Fruit fly (Drosophila melanogaster) whole organism, embryonic: Measurements from ENCODE around the gene cmb.

Experiments
- Bteb2 ChIP-seq: fragments of 200-800 bp; sonication (Bioruptor generic); optimal IDR thresholded peaks from 2 replicates; lab custom pipeline; 2016; ENCODE audit warnings: missing biosample characterization, missing genetic modification characterization
- CG10543 ChIP-seq: fragments of 200-800 bp; sonication (Bioruptor generic); optimal IDR thresholded peaks from 3 replicates; lab custom pipeline; 2017; ENCODE audit warnings: missing biosample characterization, mild to moderate bottlenecking, missing genetic modification characterization, moderate library complexity
- CG11504 ChIP-seq: fragments of 200-800 bp; sonication (Bioruptor generic); optimal IDR thresholded peaks from 3 replicates; lab custom pipeline; 2019; ENCODE audit warnings: missing biosample characterization, mild to moderate bottlenecking, missing genetic modification characterization, moderate library complexity
- CG11695 ChIP-seq: fragments of 200-800 bp; sonication (Bioruptor generic); IDR thresholded peaks from 3 replicates; pipeline ENCODE4 v1.3.6; 2022; ENCODE audit warnings: missing biosample characterization, missing genetic modification characterization
- CG12236 ChIP-seq: fragments of 200-800 bp; sonication (Bioruptor generic); optimal IDR thresholded peaks from 2 replicates; lab custom pipeline; 2016; ENCODE audit warnings: missing biosample characterization, missing genetic modification characterization
- CG12299 ChIP-seq: fragments of 200-800 bp; sonication (Bioruptor generic); optimal IDR thresholded peaks from 2 replicates; lab custom pipeline; 2018; ENCODE audit warnings: missing biosample characterization, mild to moderate bottlenecking, missing genetic modification characterization
- CG12391 ChIP-seq: fragments of 200-800 bp; sonication (Bioruptor generic); optimal IDR thresholded peaks from 3 replicates; lab custom pipeline; 2018; ENCODE audit warnings: missing biosample characterization, mild to moderate bottlenecking, missing genetic modification characterization, moderate library complexity
- CG12744 ChIP-seq: fragments of 200-800 bp; sonication (Bioruptor generic); optimal IDR thresholded peaks from 2 replicates; lab custom pipeline; 2016; ENCODE audit warnings: missing biosample characterization, missing genetic modification characterization
- CG13424 ChIP-seq: fragments of 200-800 bp; sonication (Bioruptor generic); optimal IDR thresholded peaks from 2 replicates; lab custom pipeline; 2019; ENCODE audit warnings: missing biosample characterization, mild to moderate bottlenecking, missing genetic modification characterization, moderate library complexity
- CG14667 ChIP-seq: fragments of 200-800 bp; sonication (Bioruptor generic); IDR thresholded peaks from 2 replicates; pipeline ENCODE4 v1.3.6; 2022; ENCODE audit warnings: missing biosample characterization, missing genetic modification characterization
- CG1529 ChIP-seq: fragments of 200-800 bp; sonication (Bioruptor generic); optimal IDR thresholded peaks from 3 replicates; lab custom pipeline; 2018; ENCODE audit warnings: missing biosample characterization, missing genetic modification characterization
- CG1647 ChIP-seq: fragments of 200-800 bp; sonication (Bioruptor generic); optimal IDR thresholded peaks from 3 replicates; lab custom pipeline; 2016; ENCODE audit warnings: missing biosample characterization, missing genetic modification characterization
- CG17359 ChIP-seq: fragments of 200-800 bp; sonication (Bioruptor generic); optimal IDR thresholded peaks from 3 replicates; lab custom pipeline; 2018; ENCODE audit warnings: missing biosample characterization, mild to moderate bottlenecking, missing genetic modification characterization, moderate library complexity
- CG17802 ChIP-seq: fragments of 200-800 bp; sonication (Bioruptor generic); optimal IDR thresholded peaks from 2 replicates; lab custom pipeline; 2018; ENCODE audit warnings: missing biosample characterization, mild to moderate bottlenecking, missing genetic modification characterization, moderate library complexity
- CG1832 ChIP-seq: fragments of 200-800 bp; sonication (Bioruptor generic); optimal IDR thresholded peaks from 2 replicates; lab custom pipeline; 2017; ENCODE audit warnings: missing biosample characterization, mild to moderate bottlenecking, missing genetic modification characterization, inconsistent platforms
- CG18619 ChIP-seq: fragments of 200-800 bp; sonication (Bioruptor generic); optimal IDR thresholded peaks from 3 replicates; lab custom pipeline; 2017; ENCODE audit warnings: missing biosample characterization, mild to moderate bottlenecking, missing genetic modification characterization
- CG18764 ChIP-seq: fragments of 200-800 bp; sonication (Bioruptor generic); optimal IDR thresholded peaks from 3 replicates; lab custom pipeline; 2016; ENCODE audit warnings: missing biosample characterization, missing genetic modification characterization
- CG2678 ChIP-seq: fragments of 200-800 bp; sonication (Bioruptor generic); optimal IDR thresholded peaks from 3 replicates; lab custom pipeline; 2019; ENCODE audit warnings: missing biosample characterization, mild to moderate bottlenecking, missing genetic modification characterization, moderate library complexity
- CG4854 ChIP-seq: fragments of 200-800 bp; sonication (Bioruptor generic); optimal IDR thresholded peaks from 2 replicates; lab custom pipeline; 2016; ENCODE audit warnings: missing biosample characterization, missing genetic modification characterization, inconsistent platforms
- CG5245 ChIP-seq: fragments of 200-800 bp; sonication (Bioruptor generic); optimal IDR thresholded peaks from 3 replicates; lab custom pipeline; 2016; ENCODE audit warnings: missing biosample characterization, missing genetic modification characterization
- CG6254 ChIP-seq: fragments of 200-800 bp; sonication (Bioruptor generic); optimal IDR thresholded peaks from 3 replicates; lab custom pipeline; 2017; ENCODE audit warnings: mild to moderate bottlenecking, missing biosample characterization, missing genetic modification reagents, missing genetic modification characterization
- CG9215 ChIP-seq: fragments of 200-800 bp; sonication (Bioruptor generic); IDR thresholded peaks from 2 replicates; pipeline ENCODE4 v1.3.6; 2022; ENCODE audit warnings: missing biosample characterization, missing genetic modification characterization
- CG9727 ChIP-seq: fragments of 200-800 bp; sonication (Bioruptor generic); optimal IDR thresholded peaks from 3 replicates; lab custom pipeline; 2017; ENCODE audit warnings: missing biosample characterization, mild to moderate bottlenecking, missing genetic modification characterization
- Eip74EF ChIP-seq, 2 experiments: fragments of 200-800 bp in 1 of 2; fragments of >200 bp in 1 of 2; sonication (Bioruptor generic) in 1 of 2; optimal IDR thresholded peaks; 2 replicates each; lab custom pipeline; 2017 to 2019; ENCODE audit warnings: missing biosample characterization in 2 of 2, missing genetic modification characterization in 2 of 2, mild to moderate bottlenecking in 1 of 2, moderate library complexity in 1 of 2
- Gug ChIP-seq: fragments of 200-800 bp; sonication (Bioruptor generic); IDR thresholded peaks from 4 replicates; pipeline ENCODE4 v1.3.6; 2022; ENCODE audit warnings: missing biosample characterization, missing genetic modification characterization
- Hey ChIP-seq: fragments of 200-800 bp; sonication (Bioruptor generic); optimal IDR thresholded peaks from 3 replicates; lab custom pipeline; 2018; ENCODE audit warnings: missing biosample characterization, mild to moderate bottlenecking, missing genetic modification characterization
- Hsf ChIP-seq: fragments of 200-800 bp; sonication (Bioruptor generic); optimal IDR thresholded peaks from 3 replicates; lab custom pipeline; 2016; ENCODE audit warnings: missing biosample characterization, missing genetic modification characterization
- NC2α ChIP-seq: fragments of 200-800 bp; sonication (Bioruptor generic); optimal IDR thresholded peaks from 2 replicates; lab custom pipeline; 2016; ENCODE audit warnings: missing biosample characterization, missing genetic modification characterization
- NC2β ChIP-seq: fragments of 200-800 bp; sonication (Bioruptor generic); optimal IDR thresholded peaks from 2 replicates; lab custom pipeline; 2016; ENCODE audit warnings: missing biosample characterization, missing genetic modification characterization
- Nf-YC ChIP-seq: fragments of 200-800 bp; optimal IDR thresholded peaks from 3 replicates; lab custom pipeline; 2019; ENCODE audit warnings: missing biosample characterization, mild to moderate bottlenecking, missing genetic modification characterization, moderate library complexity
- Oaz ChIP-seq: fragments of 200-800 bp; sonication (Bioruptor generic); IDR thresholded peaks from 2 replicates; pipeline ENCODE4 v1.3.6; 2022; ENCODE audit warnings: missing biosample characterization, missing genetic modification characterization
- Vsx1 ChIP-seq: fragments of 200-800 bp; sonication (Bioruptor generic); optimal IDR thresholded peaks from 2 replicates; lab custom pipeline; 2017; ENCODE audit warnings: missing biosample characterization, mild to moderate bottlenecking, missing genetic modification characterization, missing genetic modification reagents
- cad ChIP-seq: fragments of >200 bp; optimal IDR thresholded peaks from 2 replicates; lab custom pipeline; 2017; ENCODE audit warnings: missing biosample characterization, missing genetic modification characterization
- dmrt99B ChIP-seq: fragments of 200-800 bp; sonication (Bioruptor generic); optimal IDR thresholded peaks from 2 replicates; lab custom pipeline; 2018; ENCODE audit warnings: missing biosample characterization, mild to moderate bottlenecking, missing genetic modification characterization, moderate library complexity
- exex ChIP-seq: fragments of 200-800 bp; sonication (Bioruptor generic); optimal IDR thresholded peaks from 4 replicates; lab custom pipeline; 2018; ENCODE audit warnings: missing biosample characterization, mild to moderate bottlenecking, missing genetic modification characterization, moderate library complexity
- grau ChIP-seq: fragments of 200-800 bp; optimal IDR thresholded peaks from 3 replicates; lab custom pipeline; 2019; ENCODE audit warnings: missing biosample characterization, mild to moderate bottlenecking, missing genetic modification characterization, moderate library complexity
- hkb ChIP-seq, 2 experiments: fragments of 200-800 bp in 1 of 2; fragments of >200 bp in 1 of 2; sonication (Bioruptor generic) in 1 of 2; IDR thresholded peaks in 1 of 2; optimal IDR thresholded peaks in 1 of 2; 2 replicates each; pipeline versions ENCODE4 v1.3.6 to Lab custom; 2017 to 2022; ENCODE audit warnings: missing biosample characterization in 1 of 2, missing genetic modification characterization in 1 of 2
- hth ChIP-seq: fragments of >200 bp; optimal IDR thresholded peaks from 2 replicates; lab custom pipeline; 2017; ENCODE audit warnings: inconsistent platforms
- inv ChIP-seq: fragments of 200-800 bp; sonication (Bioruptor generic); IDR thresholded peaks from 2 replicates; pipeline ENCODE4 v1.3.6; 2022; ENCODE audit warnings: missing biosample characterization, missing genetic modification characterization; ENCODE audit not compliant: partially characterized antibody
- nerfin-1 ChIP-seq: fragments of 200-800 bp; sonication (Bioruptor generic); optimal IDR thresholded peaks from 3 replicates; lab custom pipeline; 2019; ENCODE audit warnings: missing biosample characterization, mild to moderate bottlenecking, missing genetic modification characterization, moderate library complexity
- psq ChIP-seq: fragments of 200-800 bp; sonication (Bioruptor generic); optimal IDR thresholded peaks from 2 replicates; lab custom pipeline; 2017; ENCODE audit warnings: missing biosample characterization, missing genetic modification characterization
- run ChIP-seq: fragments of 200-800 bp; sonication (Bioruptor generic); optimal IDR thresholded peaks from 3 replicates; lab custom pipeline; 2018; ENCODE audit warnings: missing biosample characterization, mild to moderate bottlenecking, missing genetic modification characterization
- salm ChIP-seq: fragments of 200-800 bp; sonication (Bioruptor generic); optimal IDR thresholded peaks from 2 replicates; lab custom pipeline; 2018; ENCODE audit warnings: missing biosample characterization, mild to moderate bottlenecking, missing genetic modification characterization
- schlank ChIP-seq: fragments of 200-800 bp; sonication (Bioruptor generic); optimal IDR thresholded peaks from 2 replicates; lab custom pipeline; 2018; ENCODE audit warnings: missing biosample characterization, mild to moderate bottlenecking, missing genetic modification characterization
- sens ChIP-seq: fragments of 200-800 bp; sonication (Bioruptor generic); peaks from one replicate; lab custom pipeline; 2016; ENCODE audit warnings: missing biosample characterization, missing genetic modification characterization
- sima ChIP-seq: fragments of 200-800 bp; sonication (Bioruptor generic); optimal IDR thresholded peaks from 2 replicates; lab custom pipeline; 2016; ENCODE audit warnings: missing biosample characterization, missing genetic modification characterization
- sisA ChIP-seq: fragments of 200-800 bp; sonication (Bioruptor generic); IDR thresholded peaks from 2 replicates; pipeline ENCODE4 v1.3.6; 2022; ENCODE audit warnings: missing biosample characterization, missing genetic modification characterization
- so ChIP-seq: fragments of 200-800 bp; sonication (Bioruptor generic); IDR thresholded peaks from 3 replicates; pipeline ENCODE4 v1.3.6; 2022; ENCODE audit warnings: missing biosample characterization, missing genetic modification characterization
- tin ChIP-seq: fragments of 200-800 bp; sonication (Bioruptor generic); optimal IDR thresholded peaks from 3 replicates; lab custom pipeline; 2016; ENCODE audit warnings: missing biosample characterization, missing genetic modification characterization
- ttk ChIP-seq: fragments of 200-800 bp; sonication (Bioruptor generic); IDR thresholded peaks from 2 replicates; pipeline ENCODE4 v2.1.2; 2022; ENCODE audit warnings: missing biosample characterization, missing genetic modification characterization
- tx ChIP-seq: fragments of 200-800 bp; sonication (Bioruptor generic); optimal IDR thresholded peaks from 2 replicates; lab custom pipeline; 2016; ENCODE audit warnings: missing biosample characterization, missing genetic modification characterization
- vfl ChIP-seq: fragments of 200-800 bp; sonication (Bioruptor generic); optimal IDR thresholded peaks from 2 replicates; lab custom pipeline; 2016; ENCODE audit warnings: missing biosample characterization, missing genetic modification characterization

Gene cmb

dm6 chr3L:13451562-13451961 is 9.2 kb downstream of the cmb start (continued):
- TF ChIP-seq Nf-YC (no peak), Oaz (no peak), CG11504 (tag; lab: Kevin White, UChicago) (peak; percentile 45), CG12391 (no peak), CG17802 (no peak), CG1529 (GFP tag; lab: Kevin White, UChicago) (no peak), cad (no peak), dmrt99B (tag; lab: Kevin White, UChicago) (peak; percentile 42), Vsx1 (GFP tag; lab: Kevin White, UChicago) (no peak), ttk (GFP tag; lab: Robert Waterston, UW) (no peak), CG2678 (tag; lab: Kevin White, UChicago) (peak; percentile 38), Eip74EF (GFP tag; optimal IDR thresholded peaks at IDR 0.05; lab: Kevin White, UChicago) (no peak), CG18619 (GFP tag; lab: Kevin White, UChicago) (no peak), Bteb2 (GFP tag; lab: Kevin White, UChicago) (no peak), schlank (tag; lab: Kevin White, UChicago) (no peak), vfl (GFP tag; lab: Kevin White, UChicago) (no peak), CG12744 (GFP tag; lab: Kevin White, UChicago) (no peak), inv (GFP tag; lab: Robert Waterston, UW) (no peak), hth (lab: Kevin White, UChicago) (no peak), CG9727 (GFP tag; lab: Kevin White, UChicago) (no peak), salm (tag; lab: Kevin White, UChicago) (no peak), sisA (GFP tag; lab: Robert Waterston, UW) (no peak), tx (GFP tag; lab: Kevin White, UChicago) (no peak), so (GFP tag; lab: Robert Waterston, UW) (no peak), CG9215 (no peak), sens (GFP tag; lab: Kevin White, UChicago) (no peak), tin (GFP tag; lab: Kevin White, UChicago) (no peak), grau (tag; lab: Kevin White, UChicago) (peak; percentile 5), CG14667 (GFP tag; lab: Robert Waterston, UW) (no peak), CG4854 (no peak), NC2β (GFP tag; lab: Kevin White, UChicago) (no peak), run (no peak), CG12299 (tag; lab: Kevin White, UChicago) (no peak), NC2α (GFP tag; lab: Kevin White, UChicago) (no peak), Hey (tag; lab: Kevin White, UChicago) (no peak), CG17359 (tag; lab: Kevin White, UChicago) (no peak), CG12236 (GFP tag; lab: Kevin White, UChicago) (no peak), CG6254 (GFP tag; lab: Kevin White, UChicago) (no peak), Hsf (GFP tag; lab: Kevin White, UChicago) (peak; percentile 10), exex (tag; lab: Kevin White, UChicago) (no peak), CG1832 (GFP tag; lab: Kevin White, UChicago) (no peak), sima (no peak), nerfin-1 (tag; lab: Kevin White, UChicago) (no peak), hkb (optimal IDR thresholded peaks at IDR 0.05; lab: Kevin White, UChicago) (no peak), hkb (GFP tag; IDR thresholded peaks at IDR 0.05; lab: Robert Waterston, UW) (0 out of 2 replicates have a peak, but pooled peaks have one; percentile 20), CG13424 (tag; lab: Kevin White, UChicago) (no peak), CG5245 (GFP tag; lab: Kevin White, UChicago) (no peak), CG1647 (GFP tag; lab: Kevin White, UChicago) (no peak), CG10543 (no peak), CG18764 (GFP tag; lab: Kevin White, UChicago) (no peak), psq (no peak), Gug (GFP tag; lab: Robert Waterston, UW) (no peak), CG11695 (GFP tag; lab: Robert Waterston, UW) (no peak)
